Worm (Caenorhabditis elegans): Measurements from ENCODE around the gene mig-21.

The mig-21 gene

ce11 chrIII:5869429-5869828 lies 8.8 kb downstream of the mig-21 start, which contains the start of gene F01F1.15:
F01F1.15 (minus strand) TSS chrIII:5869529.
- no peak for TF ChIP-seq nhr-47 (tag; optimal IDR thresholded peaks at IDR 0.05)
- no peak for TF ChIP-seq unc-62 (GFP tag; optimal IDR thresholded peaks at IDR 0.05)
- TF ChIP-seq tlp-1 (tag; optimal IDR thresholded peaks at IDR 0.05) = no peak
- TF ChIP-seq nhr-12 (tag; optimal IDR thresholded peaks at IDR 0.05) = no peak
- no peak for TF ChIP-seq pqm-1 (tag; optimal IDR thresholded peaks at IDR 0.05)
- TF ChIP-seq egl-27 (tag; optimal IDR thresholded peaks at IDR 0.05) = no peak
- TF ChIP-seq irx-1 (tag; optimal IDR thresholded peaks at IDR 0.05) = no peak
- TF ChIP-seq sup-37 (GFP tag; optimal IDR thresholded peaks at IDR 0.05) = no peak
- TF ChIP-seq rnt-1 (tag; optimal IDR thresholded peaks at IDR 0.05) = no peak
- TF ChIP-seq C04F5.9 (tag; optimal IDR thresholded peaks at IDR 0.05) = no peak
- no peak for TF ChIP-seq hpl-2 (GFP tag; optimal IDR thresholded peaks at IDR 0.05)
- no peak for TF ChIP-seq hlh-4 (tag; optimal IDR thresholded peaks at IDR 0.05)
- TF ChIP-seq zip-4 (GFP tag; optimal IDR thresholded peaks at IDR 0.05) = no peak

DNA sequence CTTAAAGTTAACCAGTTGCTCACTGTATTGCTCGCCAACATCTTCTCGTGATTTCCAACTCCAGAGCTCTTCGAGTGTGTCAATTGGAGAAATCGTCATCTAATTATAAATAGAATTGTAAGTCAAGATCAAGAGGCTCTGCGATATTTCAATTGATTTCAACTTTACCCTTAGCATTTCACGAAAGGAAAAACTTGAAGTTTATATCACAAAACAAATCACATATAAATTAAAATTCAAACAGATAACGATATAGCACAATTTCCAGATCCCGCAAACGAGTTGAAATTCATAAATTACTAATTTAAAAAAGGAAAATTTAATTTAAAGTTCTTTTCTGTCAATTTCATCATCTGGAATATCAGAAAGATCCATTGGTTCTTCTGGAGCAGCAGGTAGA lies 9.8 kb downstream of the mig-21 start, which contains the start of gene eng-1:
eng-1 (minus strand) TSS at position 101 of the 400 bp plus-strand sequence.
- TF ChIP-seq sup-37 (GFP tag; optimal IDR thresholded peaks at IDR 0.05) (no peak), lin-35 (GFP tag; optimal IDR thresholded peaks at IDR 0.05) (no peak), nhr-237 (tag; optimal IDR thresholded peaks at IDR 0.05) (no peak)

ce11 chrIII:5864270-5864669 lies 13.9 kb downstream of the mig-21 start, which contains the start of gene rabn-5:
rabn-5 (plus strand) TSS chrIII:5864553.
- peak in 1 of 2 experiments; percentile 2 for TF ChIP-seq lsy-2 (tag; optimal IDR thresholded peaks at IDR 0.05)
- peak; percentile 16 for TF ChIP-seq mep-1 (tag; optimal IDR thresholded peaks at IDR 0.05)
- TF ChIP-seq nhr-12 (tag; optimal IDR thresholded peaks at IDR 0.05) = no peak
- TF ChIP-seq efl-1 (optimal IDR thresholded peaks at IDR 0.05) = peak; percentile 13 to 19
- TF ChIP-seq efl-1 (GFP tag; optimal IDR thresholded peaks at IDR 0.05 in 1 of 2) = peak in 1 of 2 experiments; percentile 51
- no peak for TF ChIP-seq lin-15B (tag; optimal IDR thresholded peaks at IDR 0.05)
- TF ChIP-seq dpl-1 (GFP tag; optimal IDR thresholded peaks at IDR 0.05) = peak in 1 of 3 experiments; percentile 59

DNA sequence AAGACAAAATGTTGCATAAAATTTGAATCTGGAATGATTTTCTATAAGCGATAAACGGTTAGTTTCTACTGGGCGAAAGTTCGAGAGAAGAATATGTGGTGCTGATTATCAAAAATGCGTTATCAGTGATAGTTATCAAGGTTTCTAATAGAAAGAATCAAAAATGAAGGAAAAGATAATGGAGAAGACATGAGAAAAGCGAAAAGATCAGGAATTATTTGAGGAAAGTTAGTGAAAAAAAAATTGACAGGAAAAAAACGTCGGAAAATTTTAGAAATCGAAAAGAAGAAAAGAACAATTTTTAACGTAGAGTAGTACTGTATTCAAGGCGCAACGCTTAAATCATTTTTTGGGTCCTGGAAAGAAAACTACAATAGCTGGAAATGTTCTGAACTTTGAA lies 14.4 kb downstream of the mig-21 start, which contains the start of gene dnpp-1:
dnpp-1 (minus strand) TSS at position 30 of the 400 bp plus-strand sequence.
- TF ChIP-seq tlp-1 (tag; optimal IDR thresholded peaks at IDR 0.05) = peak; percentile 25
- TF ChIP-seq pqm-1 (tag; optimal IDR thresholded peaks at IDR 0.05) = peak; percentile 36
- TF ChIP-seq lin-35 (GFP tag; optimal IDR thresholded peaks at IDR 0.05) = peak in 1 of 2 experiments; percentile 25
- no peak for TF ChIP-seq zip-4 (GFP tag; optimal IDR thresholded peaks at IDR 0.05)
- TF ChIP-seq aha-1 (tag; optimal IDR thresholded peaks at IDR 0.05) = no peak
- no peak for TF ChIP-seq hlh-17 (GFP tag; optimal IDR thresholded peaks at IDR 0.05; ENCODE audit: borderline replicate concordance)
- TF ChIP-seq blmp-1 (tag; optimal IDR thresholded peaks at IDR 0.05) = peak; percentile 62
- TF ChIP-seq egl-27 (tag; optimal IDR thresholded peaks at IDR 0.05) = no peak
- peak; percentile 78 for TF ChIP-seq elt-2 (tag; optimal IDR thresholded peaks at IDR 0.05)
- TF ChIP-seq efl-3 (GFP tag; optimal IDR thresholded peaks at IDR 0.05) = no peak

- TF ChIP-seq ets-5 (GFP tag; IDR thresholded peaks at IDR 0.05) (no peak), efl-1 (optimal IDR thresholded peaks at IDR 0.05) (no peak), efl-1 (GFP tag; optimal IDR thresholded peaks at IDR 0.05 in 1 of 2) (peak in 1 of 2 experiments; percentile 75)
Observed at ce11 chrIII:5859008-5859407, 19.2 kb downstream of the mig-21 start, which contains the start of gene dpf-4. dpf-4 (plus strand) TSS chrIII:5859308.

ce11 chrIII:5855637-5856179 lies 22.5 kb downstream of the mig-21 start, which contains the start of the genes cct-6 and alh-9:
cct-6 (minus strand) TSS chrIII:5855687.
alh-9 (plus strand) TSS chrIII:5856018.
- TF ChIP-seq nhr-85 (tag) = peak; percentile 82
- TF ChIP-seq nhr-47 (tag; optimal IDR thresholded peaks at IDR 0.05) = peak; percentile 81
- no peak for TF ChIP-seq sptf-1 (tag; optimal IDR thresholded peaks at IDR 0.05)
- TF ChIP-seq nhr-237 (tag; optimal IDR thresholded peaks at IDR 0.05) = peak; percentile 63
- TF ChIP-seq mdl-1 (tag; optimal IDR thresholded peaks at IDR 0.05) = peak in 1 of 2 experiments; percentile 83
- peak; percentile 15 for TF ChIP-seq aly-2 (tag; optimal IDR thresholded peaks at IDR 0.05)
- TF ChIP-seq nhr-71 (tag; optimal IDR thresholded peaks at IDR 0.05) = peak; percentile 87
- TF ChIP-seq nhr-19 (GFP tag; conservative IDR thresholded peaks at IDR 0.05) = peak; percentile 78
- TF ChIP-seq nhr-20 (tag; optimal IDR thresholded peaks at IDR 0.05) = peak; percentile 84
- TF ChIP-seq snu-23 (GFP tag; optimal IDR thresholded peaks at IDR 0.05) = peak; percentile 89
- no peak for TF ChIP-seq unc-98 (GFP tag; IDR thresholded peaks at IDR 0.05)
- TF ChIP-seq lin-15B (tag; optimal IDR thresholded peaks at IDR 0.05) = peak; percentile 73
- peak; percentile 59 for TF ChIP-seq dsc-1 (tag; optimal IDR thresholded peaks at IDR 0.05)
- TF ChIP-seq fkh-10 (GFP tag; optimal IDR thresholded peaks at IDR 0.05) = peak; percentile 28
- no peak for TF ChIP-seq hlh-17 (GFP tag; optimal IDR thresholded peaks at IDR 0.05; ENCODE audit: borderline replicate concordance)
- TF ChIP-seq jun-1 (tag; optimal IDR thresholded peaks at IDR 0.05) = peak; percentile 65
- no peak for TF ChIP-seq ets-5 (GFP tag; IDR thresholded peaks at IDR 0.05)
- peak; percentile 81 for TF ChIP-seq rnt-1 (tag; optimal IDR thresholded peaks at IDR 0.05)
- no peak for TF ChIP-seq unc-62 (GFP tag; optimal IDR thresholded peaks at IDR 0.05)
- TF ChIP-seq pqm-1 (tag; optimal IDR thresholded peaks at IDR 0.05) = no peak
- peak in 1 of 2 experiments; percentile 8 for TF ChIP-seq ztf-11 (tag; optimal IDR thresholded peaks at IDR 0.05)
